Fruit fly (Drosophila melanogaster) whole organism, embryonic: ENCODE data around the gene CG17359.

ENCODE experiments used
- Asciz ChIP-seq: fragments of 200-800 bp; sonication (Bioruptor generic); optimal IDR thresholded peaks from 2 replicates; lab custom pipeline; 2017; ENCODE audit warnings: missing biosample characterization, mild to moderate bottlenecking, missing genetic modification characterization, missing genetic modification reagents
- BEAF-32 ChIP-seq: fragments of 200-800 bp; sonication (Bioruptor generic); optimal IDR thresholded peaks from 3 replicates; lab custom pipeline; 2017; ENCODE audit warnings: missing biosample characterization, missing genetic modification characterization, mild to moderate bottlenecking, moderate library complexity, missing genetic modification reagents
- Blimp-1 ChIP-seq: fragments of 200-800 bp; sonication (Bioruptor generic); optimal IDR thresholded peaks from 3 replicates; lab custom pipeline; 2018; ENCODE audit warnings: missing biosample characterization, missing genetic modification characterization, mild to moderate bottlenecking, moderate library complexity, missing genetic modification reagents
- CG10274 ChIP-seq: fragments of 200-800 bp; sonication (Bioruptor generic); optimal IDR thresholded peaks from 3 replicates; lab custom pipeline; 2017; ENCODE audit warnings: missing biosample characterization, mild to moderate bottlenecking, missing genetic modification characterization
- CG12391 ChIP-seq: fragments of 200-800 bp; sonication (Bioruptor generic); optimal IDR thresholded peaks from 3 replicates; lab custom pipeline; 2018; ENCODE audit warnings: missing biosample characterization, mild to moderate bottlenecking, missing genetic modification characterization, moderate library complexity
- CG13123 ChIP-seq: fragments of 200-800 bp; sonication (Bioruptor generic); optimal IDR thresholded peaks from 2 replicates; lab custom pipeline; 2016; ENCODE audit warnings: missing biosample characterization, missing genetic modification characterization
- CG14050 ChIP-seq: fragments of 200-800 bp; sonication (Bioruptor generic); IDR thresholded peaks from 3 replicates; pipeline ENCODE4 v1.3.6; 2022; ENCODE audit warnings: missing biosample characterization, missing genetic modification characterization
- CG1603 ChIP-seq: fragments of 200-800 bp; sonication (Bioruptor generic); optimal IDR thresholded peaks from 2 replicates; lab custom pipeline; 2019; ENCODE audit warnings: missing biosample characterization, mild to moderate bottlenecking, missing genetic modification characterization, moderate library complexity
- CG16813 ChIP-seq: fragments of 200-800 bp; sonication (Bioruptor generic); IDR thresholded peaks from 3 replicates; pipeline ENCODE4 v1.3.6; 2022; ENCODE audit warnings: missing biosample characterization, missing genetic modification characterization; ENCODE audit not compliant: partially characterized antibody
- CG42726 ChIP-seq: fragments of 200-800 bp; sonication (Bioruptor generic); IDR thresholded peaks from 2 replicates; pipeline ENCODE4 v1.3.6; 2022; ENCODE audit warnings: missing biosample characterization, missing genetic modification characterization; ENCODE audit not compliant: partially characterized antibody
- CG4328 ChIP-seq: fragments of 200-800 bp; sonication (Bioruptor generic); optimal IDR thresholded peaks from 3 replicates; lab custom pipeline; 2017; ENCODE audit warnings: missing biosample characterization, missing genetic modification reagents, missing genetic modification characterization
- CG4404 ChIP-seq: fragments of 200-800 bp; sonication (Bioruptor generic); IDR thresholded peaks from 2 replicates; pipeline ENCODE4 v1.3.6; 2022; ENCODE audit warnings: missing biosample characterization, missing genetic modification characterization
- CG5180 ChIP-seq: fragments of 200-800 bp; sonication (Bioruptor generic); optimal IDR thresholded peaks from 3 replicates; lab custom pipeline; 2017; ENCODE audit warnings: missing biosample characterization, missing genetic modification characterization, mild to moderate bottlenecking, moderate library complexity, missing genetic modification reagents
- CG6654 ChIP-seq: fragments of 200-800 bp; sonication (Bioruptor generic); optimal IDR thresholded peaks from 2 replicates; lab custom pipeline; 2017; ENCODE audit warnings: missing biosample characterization, mild to moderate bottlenecking, missing genetic modification characterization
- CG6813 ChIP-seq: fragments of 200-800 bp; sonication (Bioruptor generic); optimal IDR thresholded peaks from 2 replicates; lab custom pipeline; 2017; ENCODE audit warnings: missing biosample characterization, missing genetic modification characterization, mild to moderate bottlenecking, moderate library complexity, missing genetic modification reagents
- CG8089 ChIP-seq: fragments of 200-800 bp; sonication (Bioruptor generic); optimal IDR thresholded peaks from 3 replicates; lab custom pipeline; 2016; ENCODE audit warnings: missing biosample characterization, missing genetic modification characterization
- CG8924 ChIP-seq: fragments of 200-800 bp; optimal IDR thresholded peaks from 3 replicates; lab custom pipeline; 2019; ENCODE audit warnings: missing biosample characterization, mild to moderate bottlenecking, missing genetic modification characterization, moderate library complexity
- CG9609 ChIP-seq: fragments of 200-800 bp; sonication (Bioruptor generic); optimal IDR thresholded peaks from 3 replicates; lab custom pipeline; 2016; ENCODE audit warnings: missing biosample characterization, missing genetic modification characterization
- D19B ChIP-seq: fragments of 200-800 bp; sonication (Bioruptor generic); optimal IDR thresholded peaks from 2 replicates; lab custom pipeline; 2017; ENCODE audit warnings: missing biosample characterization, mild to moderate bottlenecking, missing genetic modification characterization
- Dip2 ChIP-seq: fragments of 200-800 bp; sonication (Bioruptor generic); IDR thresholded peaks from 2 replicates; pipeline ENCODE4 v1.3.6; 2022; ENCODE audit warnings: missing biosample characterization, missing genetic modification characterization
- Dip3 ChIP-seq: fragments of 200-800 bp; sonication (Bioruptor generic); optimal IDR thresholded peaks from 3 replicates; lab custom pipeline; 2016; ENCODE audit warnings: missing biosample characterization, missing genetic modification characterization
- E2f1 ChIP-seq: fragments of 200-800 bp; sonication (Bioruptor generic); IDR thresholded peaks from 2 replicates; pipeline ENCODE4 v1.3.6; 2022; ENCODE audit warnings: missing biosample characterization, missing genetic modification characterization
- Fer3 ChIP-seq: fragments of 200-800 bp; sonication (Bioruptor generic); optimal IDR thresholded peaks from 2 replicates; lab custom pipeline; 2018; ENCODE audit warnings: missing biosample characterization, mild to moderate bottlenecking, missing genetic modification characterization, moderate library complexity
- Gsc ChIP-seq: fragments of 200-800 bp; sonication (Bioruptor generic); IDR thresholded peaks from 2 replicates; pipeline ENCODE4 v1.3.6; 2022; ENCODE audit warnings: missing biosample characterization, missing genetic modification characterization
- Mrtf ChIP-seq: fragments of 200-800 bp; sonication (Bioruptor generic); IDR thresholded peaks from 3 replicates; pipeline ENCODE4 v1.3.6; 2022; ENCODE audit warnings: missing biosample characterization, missing genetic modification characterization
- Oaz ChIP-seq: fragments of 200-800 bp; sonication (Bioruptor generic); IDR thresholded peaks from 2 replicates; pipeline ENCODE4 v1.3.6; 2022; ENCODE audit warnings: missing biosample characterization, missing genetic modification characterization
- Spps ChIP-seq: fragments of 200-800 bp; sonication (Bioruptor generic); optimal IDR thresholded peaks from 2 replicates; lab custom pipeline; 2018; ENCODE audit warnings: missing biosample characterization, mild to moderate bottlenecking, missing genetic modification characterization
- Ssrp ChIP-seq: fragments of 200-800 bp; sonication (Bioruptor generic); optimal IDR thresholded peaks from 2 replicates; lab custom pipeline; 2018; ENCODE audit warnings: missing biosample characterization, mild to moderate bottlenecking, missing genetic modification characterization, moderate library complexity
- Taf1 ChIP-seq: fragments of 200-800 bp; sonication (Bioruptor generic); IDR thresholded peaks from 2 replicates; pipeline ENCODE4 v1.3.6; 2022; ENCODE audit warnings: missing biosample characterization, missing genetic modification characterization
- ase ChIP-seq: fragments of 200-800 bp; sonication (Bioruptor generic); IDR thresholded peaks from 3 replicates; pipeline ENCODE4 v1.3.6; 2022; ENCODE audit warnings: missing biosample characterization, missing genetic modification characterization
- bcd ChIP-seq: fragments of 200-800 bp; sonication (Bioruptor generic); optimal IDR thresholded peaks from 2 replicates; lab custom pipeline; 2017; ENCODE audit warnings: missing biosample characterization, mild to moderate bottlenecking, missing genetic modification characterization
- btn ChIP-seq: fragments of 200-800 bp; sonication (Bioruptor generic); optimal IDR thresholded peaks from 2 replicates; lab custom pipeline; 2016; ENCODE audit warnings: missing biosample characterization, missing genetic modification characterization
- cas ChIP-seq: fragments of 200-800 bp; sonication (Bioruptor generic); IDR thresholded peaks from 2 replicates; pipeline ENCODE4 v1.3.6; 2022; ENCODE audit warnings: missing biosample characterization, missing genetic modification characterization
- croc ChIP-seq: fragments of 200-800 bp; sonication (Bioruptor generic); conservative IDR thresholded peaks from 3 replicates; pipeline ENCODE4 v1.3.6; 2022; ENCODE audit warnings: missing biosample characterization, missing genetic modification characterization
- dan ChIP-seq: fragments of 200-800 bp; sonication (Bioruptor generic); IDR thresholded peaks from 2 replicates; pipeline ENCODE4 v1.3.6; 2022; ENCODE audit warnings: missing biosample characterization, missing genetic modification characterization
- disco-r ChIP-seq: fragments of 200-800 bp; sonication (Bioruptor generic); optimal IDR thresholded peaks from 2 replicates; lab custom pipeline; 2016; ENCODE audit warnings: missing biosample characterization, missing genetic modification characterization
- dpn ChIP-seq, 2 experiments: fragments of 200-800 bp; sonication (Bioruptor generic); optimal IDR thresholded peaks; 3 replicates each; lab custom pipeline; 2016; ENCODE audit warnings: missing biosample characterization in 2 of 2, missing genetic modification characterization in 2 of 2
- en ChIP-seq: fragments of 200-800 bp; sonication (Bioruptor generic); optimal IDR thresholded peaks from 2 replicates; lab custom pipeline; 2016; ENCODE audit warnings: missing biosample characterization, missing genetic modification characterization
- ind ChIP-seq: fragments of 200-800 bp; sonication (Bioruptor generic); optimal IDR thresholded peaks from 3 replicates; lab custom pipeline; 2016; ENCODE audit warnings: missing biosample characterization, missing genetic modification characterization
- klu ChIP-seq: fragments of 200-800 bp; sonication (Bioruptor generic); IDR thresholded peaks from 2 replicates; pipeline ENCODE4 v1.3.6; 2022; ENCODE audit warnings: missing biosample characterization, missing genetic modification characterization
- lbe ChIP-seq: fragments of 200-800 bp; sonication (Bioruptor generic); optimal IDR thresholded peaks from 2 replicates; lab custom pipeline; 2016; ENCODE audit warnings: missing biosample characterization, mild to moderate bottlenecking, missing genetic modification characterization
- luna ChIP-seq: fragments of 200-800 bp; sonication (Bioruptor generic); optimal IDR thresholded peaks from 2 replicates; lab custom pipeline; 2016; ENCODE audit warnings: missing biosample characterization, missing genetic modification characterization
- nerfin-2 ChIP-seq: fragments of 200-800 bp; sonication (Bioruptor generic); IDR thresholded peaks from 2 replicates; pipeline ENCODE4 v1.3.6; 2022; ENCODE audit warnings: missing biosample characterization, missing genetic modification characterization; ENCODE audit not compliant: partially characterized antibody
- pita ChIP-seq: fragments of 200-800 bp; sonication (Bioruptor generic); optimal IDR thresholded peaks from 2 replicates; lab custom pipeline; 2017; ENCODE audit warnings: missing biosample characterization, mild to moderate bottlenecking, missing genetic modification characterization
- prd ChIP-seq, 3 experiments: fragments of >200 bp in 2 of 3; fragments of 200-800 bp in 1 of 3; sonication (Bioruptor generic) in 1 of 3; optimal IDR thresholded peaks in 2 of 3; IDR thresholded peaks in 1 of 3; 2 replicates in 2 of 3; 3 replicates in 1 of 3; pipeline versions ENCODE4 v1.3.6 to Lab custom; 2017 to 2022; ENCODE audit warnings: missing biosample characterization in 1 of 3, missing genetic modification characterization in 1 of 3
- pum ChIP-seq: fragments of 200-800 bp; sonication (Bioruptor generic); optimal IDR thresholded peaks from 2 replicates; lab custom pipeline; 2016; ENCODE audit warnings: missing biosample characterization, missing genetic modification characterization
- shn ChIP-seq: fragments of 200-800 bp; sonication (Bioruptor generic); optimal IDR thresholded peaks from 3 replicates; lab custom pipeline; 2016; ENCODE audit warnings: missing biosample characterization, missing genetic modification characterization
- tgo ChIP-seq: fragments of 200-800 bp; sonication (Bioruptor generic); IDR thresholded peaks from 3 replicates; pipeline ENCODE4 v1.3.6; 2022; ENCODE audit warnings: missing biosample characterization, missing genetic modification characterization
- toy ChIP-seq: fragments of 200-800 bp; sonication (Bioruptor generic); IDR thresholded peaks from 2 replicates; pipeline ENCODE4 v1.3.6; 2022; ENCODE audit warnings: missing biosample characterization, missing genetic modification characterization
- trh ChIP-seq: fragments of 200-800 bp; sonication (Bioruptor generic); optimal IDR thresholded peaks from 2 replicates; lab custom pipeline; 2016; ENCODE audit warnings: missing biosample characterization, missing genetic modification characterization
- z ChIP-seq: fragments of 200-800 bp; sonication (Bioruptor generic); IDR thresholded peaks from 3 replicates; pipeline ENCODE4 v1.3.6; 2022; ENCODE audit warnings: missing biosample characterization, missing genetic modification characterization
- zen2 ChIP-seq: fragments of 200-800 bp; sonication (Bioruptor generic); IDR thresholded peaks from 3 replicates; pipeline ENCODE4 v1.3.6; 2022; ENCODE audit warnings: missing biosample characterization, missing genetic modification characterization; ENCODE audit not compliant: partially characterized antibody

CG17359 gene

DNA sequence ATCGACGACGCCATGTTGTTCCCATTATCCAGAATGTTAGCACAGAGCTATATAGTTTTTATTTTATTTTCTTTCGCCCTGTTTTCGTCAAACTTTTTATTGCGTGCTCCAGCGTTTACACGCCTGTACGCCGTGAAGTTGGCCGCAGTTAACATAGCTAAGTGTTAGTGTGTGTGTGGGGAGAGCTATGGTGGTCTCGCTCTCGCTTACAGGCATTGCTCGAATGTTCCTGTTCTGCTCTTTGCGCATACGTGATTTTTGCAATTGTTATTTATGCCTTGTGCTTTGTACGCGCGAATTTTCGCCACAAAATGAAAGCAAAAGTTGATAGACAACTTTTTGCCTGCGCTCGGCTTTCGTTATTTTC lies 5.0 kb upstream of the CG17359 start (continued):
- no peak for TF ChIP-seq Mrtf (GFP tag; lab: Robert Waterston, UW)
- TF ChIP-seq CG8089 (GFP tag; lab: Kevin White, UChicago): no peak
- TF ChIP-seq ind (GFP tag; lab: Kevin White, UChicago): no peak
- no peak for TF ChIP-seq btn (GFP tag; lab: Kevin White, UChicago)
- TF ChIP-seq CG6813 (GFP tag; lab: Kevin White, UChicago): no peak
- no peak for TF ChIP-seq Gsc (GFP tag; lab: Robert Waterston, UW)
- TF ChIP-seq Spps (tag; lab: Kevin White, UChicago): no peak
- no peak for TF ChIP-seq Fer3 (tag; lab: Kevin White, UChicago)
- no peak for TF ChIP-seq trh (GFP tag; lab: Kevin White, UChicago)
- no peak for TF ChIP-seq Dip2 (GFP tag; lab: Robert Waterston, UW)
- no peak for TF ChIP-seq luna (GFP tag; lab: Kevin White, UChicago)
- peak; percentile 8 for TF ChIP-seq BEAF-32 (GFP tag; lab: Kevin White, UChicago)
- TF ChIP-seq CG42726 (GFP tag; lab: Robert Waterston, UW): no peak
- no peak for TF ChIP-seq croc (GFP tag; lab: Robert Waterston, UW)
- TF ChIP-seq CG10274 (GFP tag; lab: Kevin White, UChicago): no peak
- TF ChIP-seq zen2 (GFP tag; lab: Robert Waterston, UW): no peak
- no peak for TF ChIP-seq Asciz
- TF ChIP-seq CG1603 (tag; lab: Kevin White, UChicago): no peak
- no peak for TF ChIP-seq cas (GFP tag; lab: Robert Waterston, UW)
- TF ChIP-seq CG4328 (GFP tag; lab: Kevin White, UChicago): peak; percentile 23
- TF ChIP-seq E2f1 (GFP tag; lab: Robert Waterston, UW): no peak
- TF ChIP-seq dan: no peak
- no peak for TF ChIP-seq en (GFP tag; lab: Kevin White, UChicago)
- TF ChIP-seq CG14050 (GFP tag; lab: Robert Waterston, UW): no peak
- TF ChIP-seq CG12391: no peak
- TF ChIP-seq Dip3 (GFP tag; lab: Kevin White, UChicago): no peak
- no peak for TF ChIP-seq toy (GFP tag; lab: Robert Waterston, UW)
- no peak for TF ChIP-seq CG4404 (GFP tag; lab: Robert Waterston, UW)
- no peak for TF ChIP-seq disco-r
- TF ChIP-seq pum (GFP tag; lab: Kevin White, UChicago): no peak
- no peak for TF ChIP-seq Oaz
- TF ChIP-seq Blimp-1 (GFP tag; lab: Kevin White, UChicago): peak; percentile 30
- peak; percentile 25 for TF ChIP-seq CG13123 (GFP tag; lab: Kevin White, UChicago)
- no peak for TF ChIP-seq lbe (GFP tag; lab: Kevin White, UChicago)
- TF ChIP-seq nerfin-2 (GFP tag; lab: Robert Waterston, UW): peak; percentile 42; the same call in 1 of the 2 replicates
- TF ChIP-seq tgo (GFP tag; lab: Robert Waterston, UW): no peak
- TF ChIP-seq dpn (GFP tag; optimal IDR thresholded peaks at IDR 0.05; lab: Kevin White, UChicago): no peak
- peak; percentile 68 for TF ChIP-seq CG8924
- TF ChIP-seq z: no peak
- no peak for TF ChIP-seq Taf1 (GFP tag; lab: Robert Waterston, UW)
- no peak for TF ChIP-seq prd (optimal IDR thresholded peaks at IDR 0.05; lab: Kevin White, UChicago)
- no peak for TF ChIP-seq prd (GFP tag; IDR thresholded peaks at IDR 0.05; lab: Robert Waterston, UW)
- no peak for TF ChIP-seq Ssrp (tag; lab: Kevin White, UChicago)
- no peak for TF ChIP-seq ase (GFP tag; lab: Robert Waterston, UW)
- TF ChIP-seq pita (GFP tag; lab: Kevin White, UChicago): no peak
- no peak for TF ChIP-seq CG9609 (GFP tag; lab: Kevin White, UChicago)
- no peak for TF ChIP-seq CG6654 (GFP tag; lab: Kevin White, UChicago)
- no peak for TF ChIP-seq D19B (GFP tag; lab: Kevin White, UChicago)
- no peak for TF ChIP-seq klu (GFP tag; lab: Robert Waterston, UW)
- no peak for TF ChIP-seq shn
- TF ChIP-seq bcd (GFP tag; lab: Kevin White, UChicago): no peak
- TF ChIP-seq CG16813 (GFP tag; lab: Robert Waterston, UW): no peak
- no peak for TF ChIP-seq CG5180
